Fruit fly (Drosophila melanogaster): Measurements from ENCODE around the gene CG14974.

CG14974 gene

dm6 chr3L:3616344-3616743 lies 4.5 kb downstream of the CG14974 start (continued):
- peak; percentile 70 for TF ChIP-seq CG18619 (GFP tag; optimal IDR thresholded peaks at IDR 0.05)
- peak; percentile 91 for TF ChIP-seq CG30403 (GFP tag; optimal IDR thresholded peaks at IDR 0.05)
- no peak for TF ChIP-seq tna (GFP tag; IDR thresholded peaks at IDR 0.05; ENCODE audit: partially characterized antibody)
- peak; percentile 35 for TF ChIP-seq CG17568 (GFP tag; optimal IDR thresholded peaks at IDR 0.05)
- peak; percentile 50; the same call in 1 of the 3 replicates for TF ChIP-seq CG7357 (GFP tag; IDR thresholded peaks at IDR 0.05)
- 0 out of 2 replicates have a peak, but pooled peaks have one; percentile 30 for TF ChIP-seq Xrp1 (GFP tag; IDR thresholded peaks at IDR 0.05)
- TF ChIP-seq btn (GFP tag; optimal IDR thresholded peaks at IDR 0.05) = peak; percentile 10
- peak; percentile 84 for TF ChIP-seq chn (GFP tag; optimal IDR thresholded peaks at IDR 0.05)
- TF ChIP-seq chif (GFP tag; optimal IDR thresholded peaks at IDR 0.05) = peak; percentile 71 to 92
- TF ChIP-seq corto (GFP tag; optimal IDR thresholded peaks at IDR 0.05) = no peak
- peak; percentile 24 for TF ChIP-seq disco-r (GFP tag; optimal IDR thresholded peaks at IDR 0.05)
- TF ChIP-seq CG6654 (GFP tag; optimal IDR thresholded peaks at IDR 0.05) = peak; percentile 59
- peak; percentile 83 for TF ChIP-seq CG17359 (tag; optimal IDR thresholded peaks at IDR 0.05)
- peak; percentile 88 for TF ChIP-seq CG42726 (GFP tag; IDR thresholded peaks at IDR 0.05; ENCODE audit: partially characterized antibody)
- TF ChIP-seq CG7556 (GFP tag; optimal IDR thresholded peaks at IDR 0.05) = peak; percentile 50
- TF ChIP-seq Optix (GFP tag; IDR thresholded peaks at IDR 0.05) = peak; percentile 72
- no peak for TF ChIP-seq nerfin-2 (GFP tag; IDR thresholded peaks at IDR 0.05; ENCODE audit: partially characterized antibody)
- TF ChIP-seq CG6689 (GFP tag; IDR thresholded peaks at IDR 0.05) = peak; percentile 43; the same call in 1 of the 2 replicates
- TF ChIP-seq fru (optimal IDR thresholded peaks at IDR 0.05) = no peak
- TF ChIP-seq Blimp-1 (GFP tag; optimal IDR thresholded peaks at IDR 0.05) = peak; percentile 74
- TF ChIP-seq bigmax (GFP tag; optimal IDR thresholded peaks at IDR 0.05) = peak; percentile 56
- peak; percentile 64 for TF ChIP-seq CG4730 (GFP tag; IDR thresholded peaks at IDR 0.05)
- TF ChIP-seq Scr (GFP tag; IDR thresholded peaks at IDR 0.05; ENCODE audit: partially characterized antibody) = peak; percentile 26; the same call in 1 of the 2 replicates
- peak; percentile 86 for TF ChIP-seq CG34422 (GFP tag; IDR thresholded peaks at IDR 0.05)
- TF ChIP-seq sug (tag; optimal IDR thresholded peaks at IDR 0.05) = peak; percentile 78
- TF ChIP-seq CG3163 (GFP tag; optimal IDR thresholded peaks at IDR 0.05) = peak; percentile 61
- TF ChIP-seq CG6272 (GFP tag; IDR thresholded peaks at IDR 0.05) = peak; percentile 59
- TF ChIP-seq CG2120 (GFP tag; optimal IDR thresholded peaks at IDR 0.05) = peak; percentile 86
- peak; percentile 53 for TF ChIP-seq tx (GFP tag; optimal IDR thresholded peaks at IDR 0.05)
- peak; percentile 70 for TF ChIP-seq CG3838 (GFP tag; optimal IDR thresholded peaks at IDR 0.05)
- TF ChIP-seq lilli (GFP tag; optimal IDR thresholded peaks at IDR 0.05) = peak; percentile 89
- no peak for TF ChIP-seq HLHmδ (GFP tag; optimal IDR thresholded peaks at IDR 0.05)
- TF ChIP-seq prd (optimal IDR thresholded peaks at IDR 0.05) = no peak
- peak; percentile 86 for TF ChIP-seq prd (GFP tag; IDR thresholded peaks at IDR 0.05)
- TF ChIP-seq CG10979 (tag; optimal IDR thresholded peaks at IDR 0.05) = peak; percentile 72
- peak; percentile 47 for TF ChIP-seq CG15073 (GFP tag; optimal IDR thresholded peaks at IDR 0.05)
- TF ChIP-seq CG4360 (GFP tag; IDR thresholded peaks at IDR 0.05) = 0 out of 2 replicates have a peak, but pooled peaks have one; percentile 42
- TF ChIP-seq chinmo (GFP tag; IDR thresholded peaks at IDR 0.05; ENCODE audit: partially characterized antibody) = no peak
- TF ChIP-seq mld (GFP tag; IDR thresholded peaks at IDR 0.05; ENCODE audit: partially characterized antibody) = no peak
- peak; percentile 68 for TF ChIP-seq CG18599 (GFP tag; optimal IDR thresholded peaks at IDR 0.05)
- peak in 1 of 2 experiments; percentile 75 for TF ChIP-seq bsh (GFP tag; optimal IDR thresholded peaks at IDR 0.05)
- TF ChIP-seq nom (GFP tag; optimal IDR thresholded peaks at IDR 0.05) = no peak
- no peak for TF ChIP-seq ems (GFP tag; optimal IDR thresholded peaks at IDR 0.05)
- peak; percentile 28; the same call in 1 of the 2 replicates for TF ChIP-seq MBD-R2 (GFP tag; IDR thresholded peaks at IDR 0.05)
- no peak for TF ChIP-seq CG1529 (GFP tag; optimal IDR thresholded peaks at IDR 0.05)
- no peak for TF ChIP-seq CG11696 (GFP tag; IDR thresholded peaks at IDR 0.05)
- TF ChIP-seq hbn (GFP tag; IDR thresholded peaks at IDR 0.05; ENCODE audit: partially characterized antibody) = no peak
- TF ChIP-seq CG13894 (tag; optimal IDR thresholded peaks at IDR 0.05) = peak; percentile 72
- TF ChIP-seq CG9727 (GFP tag; optimal IDR thresholded peaks at IDR 0.05) = peak; percentile 69
- peak; percentile 71 for TF ChIP-seq Side (GFP tag; optimal IDR thresholded peaks at IDR 0.05)

Data from whole organism, embryonic.